Worm (Caenorhabditis elegans) whole organism, late embryonic: ENCODE results near the gene C25H3.1.

Experiments
- ahr-1 ChIP-seq: sonication (generic microtip); optimal IDR thresholded peaks from 2 replicates; lab custom pipeline; 2016; ENCODE audit warnings: missing genetic modification characterization, missing compliant biosample characterization
- ceh-19 ChIP-seq: fragments of 200-800 bp; sonication (Bioruptor generic); optimal IDR thresholded peaks from 2 replicates; lab custom pipeline; 2018; ENCODE audit warnings: mild to moderate bottlenecking, missing genetic modification characterization, missing compliant biosample characterization
- ceh-6 ChIP-seq: fragments of 200-800 bp; sonication (Bioruptor generic); optimal IDR thresholded peaks from 2 replicates; lab custom pipeline; 2018; ENCODE audit warnings: mild to moderate bottlenecking, missing genetic modification characterization, missing compliant biosample characterization
- eyg-1 ChIP-seq: sonication (generic microtip); optimal IDR thresholded peaks from 2 replicates; lab custom pipeline; 2016; ENCODE audit warnings: missing genotype, missing genetic modification characterization, missing compliant biosample characterization
- fkh-10 ChIP-seq: fragments of 150-350 bp; optimal IDR thresholded peaks from 2 replicates; lab custom pipeline; 2014; ENCODE audit warnings: missing biosample characterization, missing genetic modification reagents, missing genetic modification characterization
- gmeb-2 ChIP-seq: sonication (generic microtip); optimal IDR thresholded peaks from 2 replicates; lab custom pipeline; 2016; ENCODE audit warnings: missing genetic modification characterization, inconsistent platforms, missing compliant biosample characterization
- hlh-8 ChIP-seq: sonication (generic microtip); optimal IDR thresholded peaks from 2 replicates; lab custom pipeline; 2016; ENCODE audit warnings: missing genotype, missing genetic modification characterization, missing compliant biosample characterization
- lin-11 ChIP-seq: fragments of 200-800 bp; sonication (Bioruptor generic); optimal IDR thresholded peaks from 2 replicates; lab custom pipeline; 2018; ENCODE audit warnings: mild to moderate bottlenecking, missing genetic modification characterization, missing compliant biosample characterization
- nhr-11 ChIP-seq: fragments of 150-350 bp; optimal IDR thresholded peaks from 2 replicates; lab custom pipeline; 2014; ENCODE audit warnings: missing biosample characterization, missing genetic modification characterization
- ref-2 ChIP-seq: sonication (generic microtip); optimal IDR thresholded peaks from 2 replicates; lab custom pipeline; 2016; ENCODE audit warnings: missing genetic modification characterization, missing compliant biosample characterization
- sox-2 ChIP-seq: fragments of 200-800 bp; sonication (Bioruptor generic); IDR thresholded peaks from 2 replicates; pipeline ENCODE4 v1.3.6; 2022; ENCODE audit warnings: missing genetic modification reagents, missing genetic modification characterization, missing compliant biosample characterization
- tbx-2 ChIP-seq: sonication (generic microtip); optimal IDR thresholded peaks from 2 replicates; lab custom pipeline; 2016; ENCODE audit warnings: missing genetic modification characterization, missing compliant biosample characterization
- unc-55 ChIP-seq: sonication (generic microtip); optimal IDR thresholded peaks from 2 replicates; lab custom pipeline; 2017; ENCODE audit warnings: missing biosample characterization, missing genetic modification reagents, missing genetic modification characterization
- unc-86 ChIP-seq: sonication (generic microtip); optimal IDR thresholded peaks from 2 replicates; lab custom pipeline; 2016; ENCODE audit warnings: missing genetic modification characterization, missing compliant biosample characterization

DNA sequence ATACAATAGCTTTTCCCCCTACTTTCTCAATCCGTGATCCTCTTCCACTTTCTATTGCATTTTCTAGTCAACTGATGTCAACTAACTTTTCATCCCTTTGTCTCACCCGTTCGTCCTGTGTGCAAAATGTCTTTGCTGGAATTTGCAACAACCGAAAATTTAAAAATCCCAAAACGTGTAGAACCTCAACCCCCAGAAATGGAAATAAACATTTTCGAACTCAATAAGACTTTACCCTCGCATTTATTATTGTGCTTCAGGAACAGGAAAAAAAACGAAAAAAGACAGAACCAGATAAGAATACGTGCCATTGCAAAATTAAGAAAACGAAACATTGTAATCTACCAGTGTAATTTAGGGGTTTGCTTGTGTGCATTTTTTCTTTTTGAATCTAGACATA, 13.3 kb downstream of the C25H3.1 start:
- TF ChIP-seq fkh-10 (GFP tag; lab: Kevin White, UChicago): no peak
- no peak for TF ChIP-seq ceh-19
- TF ChIP-seq ahr-1 (tag; lab: Kevin White, UChicago): no peak
- TF ChIP-seq nhr-11: no peak
- no peak for TF ChIP-seq unc-86 (tag; lab: Kevin White, UChicago)
- TF ChIP-seq hlh-8: no peak
- TF ChIP-seq unc-55: no peak
- no peak for TF ChIP-seq tbx-2
- TF ChIP-seq lin-11: no peak
- no peak for TF ChIP-seq sox-2 (GFP tag; lab: Robert Waterston, UW)
- TF ChIP-seq gmeb-2 (tag; lab: Kevin White, UChicago): no peak
- no peak for TF ChIP-seq ceh-6 (GFP tag; lab: Kevin White, UChicago)
- no peak for TF ChIP-seq ref-2
- no peak for TF ChIP-seq eyg-1 (tag; lab: Kevin White, UChicago)
